Worm (Caenorhabditis elegans) whole organism, L4/young adult: ENCODE data around the gene trx-3.
A peak's percentile ranks its signal among the peaks of the same experiment; 100 is the strongest.

Source experiments
- W03F9.2 ChIP-seq: fragments of 150-350 bp; optimal IDR thresholded peaks from 2 replicates; lab custom pipeline; 2014; ENCODE audit warnings: missing biosample characterization, missing genetic modification characterization
- dao-5 ChIP-seq: sonication (generic microtip); optimal IDR thresholded peaks from 2 replicates; lab custom pipeline; 2016; ENCODE audit warnings: missing genotype, missing genetic modification characterization, moderate library complexity, missing compliant biosample characterization
- him-1 ChIP-seq: sonication (generic microtip); optimal IDR thresholded peaks from 2 replicates; lab custom pipeline; 2016; ENCODE audit warnings: missing genotype, missing genetic modification reagents, missing genetic modification characterization, missing compliant biosample characterization

Gene trx-3

ce11 chrIV:4481298-4481697 lies 5.5 kb upstream of the trx-3 start:
- TF ChIP-seq him-1 (tag; lab: Kevin White, UChicago), result no peak
- TF ChIP-seq dao-5 (tag; lab: Kevin White, UChicago), result no peak
- no peak for TF ChIP-seq W03F9.2 (tag; lab: Kevin White, UChicago)

ce11 chrIV:4482531-4482930 lies 4.3 kb upstream of the trx-3 start, which contains the start of gene M01H9.4:
Gene M01H9.4, minus strand, starts transcription at chrIV:4482909.
- no peak for TF ChIP-seq him-1 (tag; lab: Kevin White, UChicago)
- no peak for TF ChIP-seq dao-5 (tag; lab: Kevin White, UChicago)
- no peak for TF ChIP-seq W03F9.2 (tag; lab: Kevin White, UChicago)

- TF ChIP-seq W03F9.2 (tag; lab: Kevin White, UChicago) (no peak), him-1 (tag; lab: Kevin White, UChicago) (no peak), dao-5 (tag; lab: Kevin White, UChicago) (no peak)
These were observed 2.3 kb upstream of the trx-3 start for ce11 chrIV:4484555-4484954.

ce11 chrIV:4490148-4490652 lies 3.4 kb downstream of the trx-3 start, which contains the start of gene ZK180.7:
Gene ZK180.7, plus strand, starts transcription at chrIV:4490542.
- no peak for TF ChIP-seq W03F9.2 (tag; lab: Kevin White, UChicago)
- TF ChIP-seq him-1 (tag; lab: Kevin White, UChicago), result no peak
- no peak for TF ChIP-seq dao-5 (tag; lab: Kevin White, UChicago)

ce11 chrIV:4505078-4505477 lies 18.2 kb downstream of the trx-3 start:
- TF ChIP-seq him-1 (tag; lab: Kevin White, UChicago) (no peak), W03F9.2 (tag; lab: Kevin White, UChicago) (no peak), dao-5 (tag; lab: Kevin White, UChicago) (no peak)

ce11 chrIV:4506637-4507036 lies 19.8 kb downstream of the trx-3 start, which contains the start of gene gbb-2:
Gene gbb-2, minus strand, starts transcription at chrIV:4506748.
- no peak for TF ChIP-seq him-1 (tag; lab: Kevin White, UChicago)
- TF ChIP-seq W03F9.2 (tag; lab: Kevin White, UChicago), result no peak
- TF ChIP-seq dao-5 (tag; lab: Kevin White, UChicago), result no peak

- TF ChIP-seq him-1 (tag; lab: Kevin White, UChicago) (no peak), dao-5 (tag; lab: Kevin White, UChicago) (no peak), W03F9.2 (tag; lab: Kevin White, UChicago) (no peak)
These were observed 24.5 kb downstream of the trx-3 start, which contains the start of the genes rfth-1 and ZK180.8 for ce11 chrIV:4511259-4511890. Gene rfth-1, minus strand, starts transcription at chrIV:4511309. Gene ZK180.8, minus strand, starts transcription at chrIV:4511724.

- TF ChIP-seq dao-5 (tag; lab: Kevin White, UChicago), result no peak
- TF ChIP-seq him-1 (tag; lab: Kevin White, UChicago), result peak; percentile 71
- peak; percentile 68 for TF ChIP-seq W03F9.2 (tag; lab: Kevin White, UChicago)
These were observed 26.5 kb downstream of the trx-3 start, which contains the start of gene sar-1 for ce11 chrIV:4513269-4513819. Gene sar-1, minus strand, starts transcription at chrIV:4513319.

- TF ChIP-seq W03F9.2 (tag; lab: Kevin White, UChicago) (no peak), dao-5 (tag; lab: Kevin White, UChicago) (no peak), him-1 (tag; lab: Kevin White, UChicago) (no peak)
These were observed 29.6 kb downstream of the trx-3 start for ce11 chrIV:4516478-4516877.

- TF ChIP-seq him-1 (tag; lab: Kevin White, UChicago), result no peak
- TF ChIP-seq dao-5 (tag; lab: Kevin White, UChicago), result no peak
- no peak for TF ChIP-seq W03F9.2 (tag; lab: Kevin White, UChicago)
These were observed 30.2 kb downstream of the trx-3 start, which contains the start of gene ZK180.5 for ce11 chrIV:4517066-4517465. Gene ZK180.5, minus strand, starts transcription at chrIV:4517166.

- no peak for TF ChIP-seq dao-5 (tag; lab: Kevin White, UChicago)
- no peak for TF ChIP-seq W03F9.2 (tag; lab: Kevin White, UChicago)
- TF ChIP-seq him-1 (tag; lab: Kevin White, UChicago), result no peak
These were observed 31.3 kb downstream of the trx-3 start for ce11 chrIV:4518111-4518510.

- TF ChIP-seq W03F9.2 (tag; lab: Kevin White, UChicago) (no peak), dao-5 (tag; lab: Kevin White, UChicago) (no peak), him-1 (tag; lab: Kevin White, UChicago) (no peak)
These were observed 32.9 kb downstream of the trx-3 start for ce11 chrIV:4519714-4520113.

- TF ChIP-seq dao-5 (tag; lab: Kevin White, UChicago) (no peak), W03F9.2 (tag; lab: Kevin White, UChicago) (no peak), him-1 (tag; lab: Kevin White, UChicago) (no peak)
These were observed 36.6 kb downstream of the trx-3 start for ce11 chrIV:4523461-4523860.
